Worm (Caenorhabditis elegans) whole organism, midembryonic: ENCODE data around the gene F56C9.6.

Experiments used
- T22C8.4 ChIP-seq: fragments of 200-800 bp; sonication (Bioruptor generic); IDR thresholded peaks from 2 replicates; pipeline ENCODE4 v1.3.6; 2022; ENCODE audit warnings: missing genetic modification characterization, missing compliant biosample characterization
- cog-1 ChIP-seq: sonication (generic microtip); optimal IDR thresholded peaks from 2 replicates; lab custom pipeline; 2016; ENCODE audit warnings: missing genetic modification characterization, missing compliant biosample characterization
- flt-1 ChIP-seq: fragments of 200-800 bp; sonication (Bioruptor generic); IDR thresholded peaks from 2 replicates; pipeline ENCODE4 v1.3.6; 2022; ENCODE audit warnings: missing genetic modification characterization, missing compliant biosample characterization
- klf-2 ChIP-seq: fragments of 200-800 bp; sonication (Bioruptor generic); conservative IDR thresholded peaks from 2 replicates; pipeline ENCODE4 v1.3.6; 2022; ENCODE audit warnings: missing genetic modification reagents, missing genetic modification characterization, missing compliant biosample characterization
- med-1 ChIP-seq: sonication (generic microtip); optimal IDR thresholded peaks from 2 replicates; lab custom pipeline; 2017; ENCODE audit warnings: missing genetic modification characterization, mild to moderate bottlenecking, missing compliant biosample characterization, antibody characterized with exemption, missing genetic modification reagents; ENCODE audit not compliant: insufficient read depth
- ref-1 ChIP-seq: fragments of 200-800 bp; sonication (Bioruptor generic); conservative IDR thresholded peaks from 2 replicates; pipeline ENCODE4 v1.3.6; 2022; ENCODE audit warnings: missing genetic modification reagents, missing genetic modification characterization, missing compliant biosample characterization
- tab-1 ChIP-seq: fragments of 200-800 bp; sonication (Bioruptor generic); IDR thresholded peaks from 2 replicates; pipeline ENCODE4 v1.3.6; 2022; ENCODE audit warnings: missing genetic modification characterization, missing compliant biosample characterization
- ztf-23 ChIP-seq: fragments of 200-800 bp; sonication (Bioruptor generic); IDR thresholded peaks from 2 replicates; pipeline ENCODE4 v1.3.6; 2022; ENCODE audit warnings: missing genetic modification reagents, missing genetic modification characterization, missing compliant biosample characterization
- ztf-29 ChIP-seq: fragments of 200-800 bp; sonication (Bioruptor generic); IDR thresholded peaks from 2 replicates; pipeline ENCODE4 v1.3.6; 2022; ENCODE audit warnings: missing genetic modification reagents, missing genetic modification characterization, missing compliant biosample characterization

The F56C9.6 gene

DNA sequence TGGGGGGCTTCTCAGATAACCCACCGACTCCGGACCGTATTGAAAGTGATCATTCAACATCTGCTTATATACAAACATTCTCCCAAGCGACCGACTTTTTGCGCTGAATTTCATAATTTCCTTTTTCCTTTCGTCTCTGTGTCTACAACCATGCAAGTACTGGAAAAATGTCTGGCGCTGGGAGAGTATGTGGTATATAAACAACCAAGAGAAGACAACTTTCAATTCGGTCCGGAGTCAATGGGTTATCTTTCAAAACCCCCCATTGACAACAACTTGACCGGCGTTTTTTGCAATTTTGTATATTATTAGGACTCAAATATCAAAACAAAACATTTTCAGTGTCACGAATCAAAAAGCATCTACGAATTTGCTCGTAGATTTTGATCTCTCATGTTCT is 32.1 kb downstream of the F56C9.6 start:
- TF ChIP-seq ref-1 (GFP tag; lab: Robert Waterston, UW) (no peak), med-1 (GFP tag; lab: Kevin White, UChicago) (no peak), ztf-29 (GFP tag; lab: Robert Waterston, UW) (no peak), tab-1 (GFP tag; lab: Robert Waterston, UW) (no peak), ztf-23 (GFP tag; lab: Robert Waterston, UW) (no peak), klf-2 (GFP tag; lab: Robert Waterston, UW) (no peak), flt-1 (GFP tag; lab: Robert Waterston, UW) (no peak), T22C8.4 (GFP tag; lab: Robert Waterston, UW) (no peak), cog-1 (tag; lab: Kevin White, UChicago) (no peak)

DNA sequence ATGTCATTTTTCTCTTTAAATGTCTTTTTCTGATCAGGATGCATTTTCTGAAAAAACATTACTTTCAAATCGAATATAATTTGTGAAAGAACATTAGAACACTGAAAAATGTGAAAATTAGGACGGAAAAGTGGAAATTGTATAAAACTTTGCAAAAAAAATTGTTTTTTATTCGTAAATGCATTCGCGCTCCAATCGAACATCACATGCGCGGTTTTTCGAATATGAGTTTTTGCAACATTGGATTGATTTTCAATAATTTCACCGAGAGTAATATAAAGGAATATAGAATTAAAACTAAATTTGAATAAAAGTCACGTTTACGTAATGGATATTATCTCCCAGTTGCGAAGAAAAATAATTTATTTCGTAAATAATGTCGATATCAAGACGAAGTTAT is 33.3 kb downstream of the F56C9.6 start, which contains the start of the genes spot-1 and B0361.11:
Gene spot-1, minus strand, starts transcription at position 47 of the 400 bp plus-strand sequence.
Gene B0361.11, plus strand, starts transcription at position 372 of the 400 bp plus-strand sequence.
- TF ChIP-seq flt-1 (GFP tag; lab: Robert Waterston, UW), result no peak
- no peak for TF ChIP-seq ztf-29 (GFP tag; lab: Robert Waterston, UW)

DNA sequence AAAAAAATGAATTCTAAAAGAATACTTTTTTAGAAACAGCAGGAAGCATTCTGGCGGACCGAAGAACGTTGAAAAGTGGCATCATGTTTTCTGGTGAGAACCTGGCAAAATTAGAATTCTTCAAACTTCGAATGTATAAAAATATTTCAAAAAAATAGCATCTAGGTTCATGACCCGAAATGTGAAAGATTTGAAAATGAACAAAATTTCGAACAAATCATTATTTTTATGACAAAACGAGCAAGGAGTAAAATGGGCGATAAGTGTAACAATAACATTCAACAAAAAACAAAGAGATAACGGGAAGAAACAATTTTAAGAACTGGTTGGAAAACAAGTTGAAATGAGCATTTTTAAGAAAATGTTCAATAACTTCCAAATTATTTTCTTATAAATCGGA is 35.3 kb downstream of the F56C9.6 start, which contains the start of gene psd-1:
Gene psd-1, minus strand, starts transcription at position 101 of the 400 bp plus-strand sequence.
- no peak for TF ChIP-seq ref-1 (GFP tag; lab: Robert Waterston, UW)
- no peak for TF ChIP-seq ztf-29 (GFP tag; lab: Robert Waterston, UW)
- no peak for TF ChIP-seq klf-2 (GFP tag; lab: Robert Waterston, UW)

DNA sequence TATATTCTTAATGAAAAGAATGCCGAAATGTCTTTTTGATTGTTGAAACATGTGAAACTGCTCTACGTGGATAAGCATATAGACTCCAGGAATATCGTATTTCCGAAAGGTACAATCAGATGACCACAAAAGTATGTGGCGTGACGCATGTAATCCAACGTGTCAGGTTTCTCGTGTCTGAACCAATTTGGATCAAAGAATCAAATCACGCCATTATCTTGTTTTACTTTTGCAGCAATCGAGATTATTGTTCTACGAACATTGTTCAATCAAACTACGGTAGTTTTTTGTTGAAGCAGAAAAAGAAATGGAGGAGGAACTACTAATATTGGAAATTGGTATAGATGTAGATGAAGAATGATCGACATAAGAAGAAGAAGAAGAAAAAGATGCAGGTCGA is 36.9 kb downstream of the F56C9.6 start:
- TF ChIP-seq ztf-29 (GFP tag; lab: Robert Waterston, UW) (no peak), klf-2 (GFP tag; lab: Robert Waterston, UW) (no peak), ztf-23 (GFP tag; lab: Robert Waterston, UW) (no peak), flt-1 (GFP tag; lab: Robert Waterston, UW) (no peak), ref-1 (GFP tag; lab: Robert Waterston, UW) (no peak), med-1 (GFP tag; lab: Kevin White, UChicago) (no peak), T22C8.4 (GFP tag; lab: Robert Waterston, UW) (no peak), cog-1 (tag; lab: Kevin White, UChicago) (no peak), tab-1 (GFP tag; lab: Robert Waterston, UW) (no peak)

DNA sequence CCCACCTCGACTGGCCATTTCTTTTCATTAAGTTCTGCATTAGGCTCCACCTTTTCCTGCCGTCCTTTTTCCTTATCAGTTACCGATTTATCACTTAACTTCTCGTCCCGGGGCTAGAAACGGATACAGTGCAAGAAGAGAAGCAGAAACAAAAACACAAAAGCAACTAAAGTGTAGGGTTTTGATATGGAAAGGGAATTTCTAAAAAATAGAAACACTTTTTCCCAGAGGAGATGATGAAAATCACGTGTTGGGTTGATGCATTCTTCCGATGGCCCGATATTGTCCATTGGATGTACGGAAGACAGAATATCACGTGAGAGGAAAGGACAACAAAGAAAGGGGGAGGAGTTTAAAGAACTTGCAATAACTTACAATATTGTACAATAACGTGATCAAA is 37.7 kb downstream of the F56C9.6 start:
- no peak for TF ChIP-seq ztf-29 (GFP tag; lab: Robert Waterston, UW)
- no peak for TF ChIP-seq tab-1 (GFP tag; lab: Robert Waterston, UW)
- TF ChIP-seq ref-1 (GFP tag; lab: Robert Waterston, UW), result no peak
- TF ChIP-seq cog-1 (tag; lab: Kevin White, UChicago), result no peak
- no peak for TF ChIP-seq klf-2 (GFP tag; lab: Robert Waterston, UW)
- TF ChIP-seq ztf-23 (GFP tag; lab: Robert Waterston, UW), result no peak
- no peak for TF ChIP-seq T22C8.4 (GFP tag; lab: Robert Waterston, UW)
- TF ChIP-seq flt-1 (GFP tag; lab: Robert Waterston, UW), result no peak
- no peak for TF ChIP-seq med-1 (GFP tag; lab: Kevin White, UChicago)

DNA sequence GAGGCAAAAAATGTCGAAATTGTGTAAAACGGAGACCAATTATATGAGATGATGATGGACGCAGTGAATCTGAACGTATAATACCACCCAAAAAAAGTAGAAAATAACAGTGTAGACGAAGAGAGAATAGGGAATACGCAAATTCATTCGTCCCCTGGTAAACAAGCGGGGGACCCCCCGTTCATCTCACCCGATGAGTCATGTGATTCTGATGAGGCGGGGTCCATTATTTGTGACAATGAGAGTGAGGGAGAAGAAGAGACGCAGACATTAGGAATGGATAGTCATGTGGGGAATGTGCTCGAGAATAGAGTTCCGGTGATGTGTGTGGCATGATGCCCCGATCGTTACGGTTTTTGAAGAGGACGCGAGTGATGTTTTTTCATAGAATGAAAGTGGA is 38.5 kb downstream of the F56C9.6 start:
- peak; percentile 15 for TF ChIP-seq cog-1 (tag; lab: Kevin White, UChicago)
- TF ChIP-seq tab-1 (GFP tag; lab: Robert Waterston, UW), result no peak
- TF ChIP-seq flt-1 (GFP tag; lab: Robert Waterston, UW), result 0 out of 2 replicates have a peak, but pooled peaks have one; percentile 46
- no peak for TF ChIP-seq klf-2 (GFP tag; lab: Robert Waterston, UW)

DNA sequence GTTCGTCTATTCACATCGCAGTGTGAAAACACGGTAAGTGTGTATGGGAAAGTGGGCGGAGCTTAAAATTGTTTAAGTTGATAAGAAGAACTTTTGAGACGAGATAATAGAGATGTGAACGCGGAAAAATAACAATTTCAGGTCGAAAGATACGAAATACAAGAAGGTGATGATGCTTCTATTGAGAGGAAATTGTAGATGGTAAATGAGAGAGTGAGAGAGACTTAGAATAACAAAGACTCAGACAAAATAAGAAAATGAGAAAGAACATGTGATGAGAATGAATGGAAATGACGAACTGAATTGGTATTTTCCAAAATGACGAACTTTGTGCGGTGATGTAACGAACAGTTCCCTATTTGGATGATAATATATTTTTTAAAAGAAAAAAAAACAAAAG is 39.5 kb downstream of the F56C9.6 start:
- TF ChIP-seq tab-1 (GFP tag; lab: Robert Waterston, UW) (no peak), ref-1 (GFP tag; lab: Robert Waterston, UW) (no peak), cog-1 (tag; lab: Kevin White, UChicago) (no peak), klf-2 (GFP tag; lab: Robert Waterston, UW) (no peak)

DNA sequence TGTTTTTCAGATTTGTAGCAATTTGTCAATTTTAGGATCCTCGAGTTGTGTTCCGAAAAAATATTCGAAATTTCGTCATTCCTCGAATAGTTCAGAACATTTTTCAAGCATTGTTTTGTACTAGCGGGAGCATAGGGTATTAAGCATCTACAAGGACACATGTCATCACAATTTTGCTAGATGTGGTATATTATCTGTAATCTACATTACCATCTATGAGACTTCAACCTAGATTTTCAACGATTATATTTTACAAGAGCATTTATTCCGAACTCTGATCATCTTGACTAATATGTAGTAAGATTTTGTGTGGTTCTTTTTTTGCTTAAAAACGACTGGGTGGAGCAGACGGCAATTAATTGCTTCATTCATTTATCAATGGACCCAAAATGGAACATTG is 47.5 kb downstream of the F56C9.6 start:
- TF ChIP-seq T22C8.4 (GFP tag; lab: Robert Waterston, UW) (no peak), ztf-29 (GFP tag; lab: Robert Waterston, UW) (no peak), med-1 (GFP tag; lab: Kevin White, UChicago) (no peak), cog-1 (tag; lab: Kevin White, UChicago) (no peak), ref-1 (GFP tag; lab: Robert Waterston, UW) (no peak), tab-1 (GFP tag; lab: Robert Waterston, UW) (no peak), flt-1 (GFP tag; lab: Robert Waterston, UW) (no peak), klf-2 (GFP tag; lab: Robert Waterston, UW) (no peak), ztf-23 (GFP tag; lab: Robert Waterston, UW) (no peak)

DNA sequence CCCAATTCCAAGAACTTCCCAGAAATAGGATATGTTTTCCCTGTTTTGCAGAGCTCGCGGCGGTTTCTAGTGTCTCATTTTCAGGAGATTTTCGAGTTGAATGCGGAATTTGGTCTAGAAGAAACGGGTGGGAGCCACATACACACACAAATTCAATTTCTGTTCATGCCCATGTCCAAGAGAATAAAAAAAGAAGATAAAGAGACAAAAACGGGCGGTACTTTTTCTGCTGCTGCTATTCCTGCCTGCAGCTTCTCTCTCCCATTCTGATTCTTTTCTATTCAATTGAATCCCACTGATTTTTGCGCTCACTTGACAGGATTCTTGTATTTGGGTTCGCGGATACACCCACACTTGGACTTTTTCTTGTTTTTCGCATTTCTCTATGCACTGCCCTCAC is 48.0 kb downstream of the F56C9.6 start:
- TF ChIP-seq cog-1 (tag; lab: Kevin White, UChicago) (no peak), ref-1 (GFP tag; lab: Robert Waterston, UW) (no peak)
